Fruit fly (Drosophila melanogaster): Measurements from ENCODE around the gene CG13841.

Gene CG13841

DNA sequence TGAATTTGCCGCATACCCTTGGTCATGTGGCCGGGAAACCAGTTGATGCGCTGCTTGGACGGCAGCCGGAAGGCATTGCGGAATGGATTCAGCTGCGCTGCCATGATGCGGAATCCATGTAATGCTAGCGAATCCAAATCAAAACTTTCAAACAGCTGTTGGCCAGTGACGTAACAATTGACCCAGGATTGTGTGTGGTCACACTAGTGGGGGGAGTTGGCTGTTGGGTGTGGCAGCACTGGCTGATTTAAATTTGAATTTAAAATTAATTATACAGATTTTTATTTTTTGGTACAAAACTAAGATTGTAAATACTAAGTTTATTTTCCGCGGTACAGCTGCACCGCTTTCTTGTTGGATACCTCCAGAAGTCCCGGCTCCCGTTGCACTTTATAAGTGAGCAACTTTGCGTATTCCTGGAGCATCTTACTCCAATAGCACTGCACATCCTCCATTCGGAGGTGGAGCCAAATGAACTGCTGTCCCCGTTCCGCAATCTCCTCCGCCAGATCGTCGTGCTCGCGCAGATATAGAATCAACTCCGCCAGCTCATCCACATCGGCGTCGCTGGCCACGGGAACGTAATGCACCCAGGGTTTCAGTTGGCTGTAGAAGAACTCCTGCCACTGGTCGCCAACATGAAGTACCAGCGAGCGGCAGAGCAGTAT lies 19.9 kb downstream of the CG13841 start, which contains the start of gene CG17141:
TSS of gene CG17141 (minus strand) at position 177 of the 668 bp plus-strand sequence.
- TF ChIP-seq CTCF (optimal IDR thresholded peaks at IDR 0.05) (no peak), CG8478 (optimal IDR thresholded peaks at IDR 0.05) (no peak)

DNA sequence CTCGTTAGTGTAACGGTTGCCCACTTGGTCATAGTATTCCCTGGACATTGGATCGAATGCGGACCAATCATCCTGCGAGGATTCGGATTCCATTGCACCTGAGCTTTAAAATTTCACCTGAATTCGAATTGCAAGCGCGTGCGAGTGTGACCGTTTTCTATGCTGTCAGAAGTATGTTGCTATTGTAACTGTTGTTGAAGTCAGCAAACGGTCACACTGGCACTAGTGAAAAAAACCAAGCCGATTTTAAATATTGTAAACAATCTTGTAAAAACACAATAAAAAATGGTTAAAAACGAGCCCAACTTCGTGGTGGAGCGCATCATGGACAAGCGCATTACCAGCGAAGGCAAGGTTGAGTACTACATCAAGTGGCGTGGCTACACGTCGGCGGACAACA lies 22.1 kb downstream of the CG13841 start, which contains the start of the genes vret and HP1c:
TSS of gene vret (minus strand) at position 150 of the 400 bp plus-strand sequence.
TSS of gene HP1c (plus strand) at position 189 of the 400 bp plus-strand sequence.
- TF ChIP-seq CTCF (optimal IDR thresholded peaks at IDR 0.05) (peak in 1 of 2 experiments; percentile 13), CG8478 (optimal IDR thresholded peaks at IDR 0.05) (no peak)

DNA sequence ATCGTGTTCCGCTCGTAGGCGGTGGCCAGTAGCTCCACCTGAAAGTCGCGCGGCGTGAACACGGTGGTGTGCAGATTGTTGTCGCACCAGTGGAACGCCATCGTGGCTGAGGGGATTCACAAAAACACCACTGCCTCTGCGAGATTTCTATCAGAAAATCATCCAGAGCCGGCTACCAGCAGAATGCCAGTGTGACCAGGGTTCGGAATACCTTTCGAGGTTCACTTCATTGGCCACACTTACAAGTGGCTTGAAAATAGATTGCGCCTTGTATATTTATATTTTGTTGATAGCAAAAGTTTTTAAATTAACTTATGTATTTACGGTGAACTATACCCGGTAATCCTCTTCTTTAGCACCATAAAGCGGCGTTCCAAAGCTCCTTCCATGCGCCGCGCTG lies 26.6 kb downstream of the CG13841 start, which contains the start of the genes Dcr-1 and CG6985:
TSS of gene Dcr-1 (minus strand) at position 162 of the 400 bp plus-strand sequence.
TSS of gene CG6985 (plus strand) at position 221 of the 400 bp plus-strand sequence.
- TF ChIP-seq CG8478 (optimal IDR thresholded peaks at IDR 0.05) (no peak), CTCF (optimal IDR thresholded peaks at IDR 0.05) (peak in 1 of 2 experiments; percentile 3)

DNA sequence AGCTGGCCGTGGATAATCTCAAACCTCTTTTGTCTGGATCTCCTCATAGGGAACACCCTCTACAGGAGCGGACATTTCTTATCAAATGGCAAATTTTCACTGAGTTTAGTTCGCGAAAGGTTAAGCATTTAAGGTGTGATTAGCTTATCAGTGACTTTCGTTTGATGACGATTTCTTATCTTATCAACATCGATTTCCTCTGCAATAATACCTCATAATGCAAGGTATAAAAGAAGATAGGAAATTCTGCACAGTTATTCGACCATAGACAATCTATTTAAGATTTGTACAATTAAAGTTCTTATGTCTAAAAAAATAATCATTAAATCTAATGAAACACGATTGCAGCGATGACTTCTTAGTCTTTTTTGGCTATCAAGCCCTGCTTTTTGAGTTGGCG lies 33.7 kb downstream of the CG13841 start, which contains the start of gene Takl2:
TSS of gene Takl2 (minus strand) at position 101 of the 400 bp plus-strand sequence.
- TF ChIP-seq CG8478 (optimal IDR thresholded peaks at IDR 0.05), result no peak
- no peak for TF ChIP-seq CTCF (optimal IDR thresholded peaks at IDR 0.05)

DNA sequence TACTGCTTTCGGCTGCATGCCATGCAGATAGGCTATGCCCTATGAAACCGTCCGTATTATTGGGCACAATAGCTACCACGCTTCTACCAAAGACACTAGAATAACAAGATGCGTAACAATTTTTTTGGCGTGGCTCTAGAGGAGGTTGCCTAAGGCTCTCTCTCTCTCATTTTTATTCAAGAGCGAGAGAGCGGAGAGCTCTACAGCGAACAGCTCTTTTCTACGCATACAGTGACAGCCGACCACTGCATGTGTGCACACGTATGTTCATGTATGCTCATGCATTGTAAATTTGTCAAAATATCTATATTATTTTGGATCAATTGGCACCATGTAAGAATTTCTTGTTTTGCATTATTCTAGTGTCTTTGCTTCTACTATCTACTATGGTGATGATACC lies 34.5 kb downstream of the CG13841 start:
- TF ChIP-seq CG8478 (optimal IDR thresholded peaks at IDR 0.05), result no peak
- TF ChIP-seq CTCF (optimal IDR thresholded peaks at IDR 0.05), result no peak

DNA sequence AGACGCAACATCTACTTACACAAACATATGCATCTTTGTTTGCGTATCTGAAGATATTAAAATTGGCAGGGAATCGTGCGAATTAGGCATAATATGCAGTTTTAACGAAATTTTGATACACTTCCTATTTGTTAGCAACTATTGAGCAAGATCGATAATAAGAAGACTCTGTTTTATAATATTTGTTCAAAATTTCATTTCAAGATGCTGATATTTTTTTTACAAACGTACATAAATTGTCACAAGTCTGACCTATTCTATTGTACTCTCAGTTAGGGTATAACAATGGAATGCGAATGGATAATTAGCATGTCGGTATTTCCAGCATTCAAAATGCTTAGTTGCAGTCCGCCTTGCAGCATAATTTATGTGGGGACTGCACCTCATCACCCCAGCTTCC lies 39.6 kb downstream of the CG13841 start:
- TF ChIP-seq CTCF (optimal IDR thresholded peaks at IDR 0.05) (no peak), CG8478 (optimal IDR thresholded peaks at IDR 0.05) (no peak)

DNA sequence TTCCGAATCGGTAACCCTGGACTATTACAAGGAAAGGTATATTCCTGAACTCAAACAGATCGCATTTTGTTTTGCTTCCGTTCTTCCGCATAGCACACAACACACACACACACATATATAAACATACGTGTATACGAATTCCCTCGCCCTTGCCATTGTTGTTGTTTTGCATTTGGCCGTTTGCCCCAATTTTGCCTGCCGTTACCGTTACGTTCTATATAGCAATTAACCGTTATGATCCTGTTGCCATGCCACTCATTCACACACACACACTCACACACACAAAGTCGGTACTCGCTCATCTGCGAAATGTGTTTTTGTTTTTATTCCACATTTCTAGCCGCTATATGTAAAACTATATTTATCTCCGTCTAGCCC lies 40.1 kb downstream of the CG13841 start:
- TF ChIP-seq CG8478 (optimal IDR thresholded peaks at IDR 0.05) (no peak), CTCF (optimal IDR thresholded peaks at IDR 0.05) (no peak)

DNA sequence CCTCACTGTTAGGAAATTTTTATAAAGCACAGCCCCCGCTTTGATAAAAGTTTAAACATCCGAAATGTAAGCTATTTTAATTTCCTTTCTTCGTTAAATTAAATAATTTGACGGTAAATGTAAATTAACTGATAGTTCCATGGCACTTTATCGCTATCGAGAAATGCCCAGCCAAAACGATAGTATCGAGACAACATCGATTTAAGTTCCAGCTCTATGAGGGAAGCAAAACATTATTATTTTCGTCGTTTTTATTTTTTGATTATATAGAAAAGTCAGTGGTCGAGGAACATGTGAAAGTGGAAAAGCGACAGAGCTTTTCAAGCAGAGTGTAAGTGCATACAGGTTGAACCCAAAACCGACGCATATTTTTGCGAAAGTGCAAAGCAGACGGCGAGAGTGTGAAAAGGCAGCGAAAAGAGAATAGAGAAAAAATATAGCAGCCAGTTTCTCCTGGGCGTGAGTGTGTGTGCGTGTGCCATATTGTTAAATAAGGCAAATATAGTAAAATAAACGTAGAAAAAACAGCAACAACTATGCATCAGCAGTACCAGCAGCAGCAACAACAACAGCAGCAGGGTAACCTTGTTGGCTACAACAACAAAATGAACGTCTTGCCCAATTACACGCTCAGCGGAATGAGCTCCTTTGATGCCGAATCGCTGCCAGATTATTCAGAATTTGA lies 40.6 kb downstream of the CG13841 start, which contains the start of gene CG45049:
TSS of gene CG45049 (plus strand) at position 197 of the 685 bp plus-strand sequence.
- TF ChIP-seq CG8478 (optimal IDR thresholded peaks at IDR 0.05), result no peak

DNA sequence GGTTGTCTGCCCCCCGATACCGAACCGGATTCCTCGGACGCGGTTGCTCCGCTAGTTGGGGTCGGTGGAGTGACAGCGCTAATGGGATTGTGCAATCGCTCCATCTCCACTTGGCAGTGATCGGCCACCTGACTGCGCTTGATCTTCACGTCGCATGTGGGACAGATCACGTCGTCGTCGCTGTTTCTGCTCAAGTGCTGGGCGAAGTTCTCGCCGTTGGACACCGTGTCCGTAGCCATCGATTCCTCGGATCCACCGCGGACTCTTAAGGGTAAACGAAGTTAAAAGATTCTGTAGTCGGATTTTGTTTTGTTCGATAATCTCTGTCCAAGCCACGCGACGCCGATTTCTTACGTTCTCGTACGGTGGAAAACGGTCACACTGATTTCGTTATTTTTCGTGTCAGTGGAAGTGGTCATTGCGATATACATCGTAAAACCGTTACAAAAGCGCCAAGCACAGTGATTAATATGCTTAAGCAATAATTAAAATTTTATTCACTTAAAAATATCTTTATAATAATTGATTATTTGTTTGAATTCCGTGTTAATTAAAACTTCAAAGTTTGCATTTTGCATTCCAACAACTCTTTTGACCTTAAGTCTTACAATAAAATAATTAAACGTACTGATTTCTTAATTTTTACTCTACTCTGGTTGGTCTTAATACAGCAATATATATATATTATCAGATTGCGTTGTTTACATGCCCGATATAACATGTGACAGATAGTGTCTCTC lies 41.3 kb downstream of the CG13841 start, which contains the start of gene RNF220:
TSS of gene RNF220 (minus strand) at position 384 of the 740 bp plus-strand sequence.
- TF ChIP-seq CTCF (optimal IDR thresholded peaks at IDR 0.05), result peak; percentile 2 to 34
- TF ChIP-seq CG8478 (optimal IDR thresholded peaks at IDR 0.05), result no peak

DNA sequence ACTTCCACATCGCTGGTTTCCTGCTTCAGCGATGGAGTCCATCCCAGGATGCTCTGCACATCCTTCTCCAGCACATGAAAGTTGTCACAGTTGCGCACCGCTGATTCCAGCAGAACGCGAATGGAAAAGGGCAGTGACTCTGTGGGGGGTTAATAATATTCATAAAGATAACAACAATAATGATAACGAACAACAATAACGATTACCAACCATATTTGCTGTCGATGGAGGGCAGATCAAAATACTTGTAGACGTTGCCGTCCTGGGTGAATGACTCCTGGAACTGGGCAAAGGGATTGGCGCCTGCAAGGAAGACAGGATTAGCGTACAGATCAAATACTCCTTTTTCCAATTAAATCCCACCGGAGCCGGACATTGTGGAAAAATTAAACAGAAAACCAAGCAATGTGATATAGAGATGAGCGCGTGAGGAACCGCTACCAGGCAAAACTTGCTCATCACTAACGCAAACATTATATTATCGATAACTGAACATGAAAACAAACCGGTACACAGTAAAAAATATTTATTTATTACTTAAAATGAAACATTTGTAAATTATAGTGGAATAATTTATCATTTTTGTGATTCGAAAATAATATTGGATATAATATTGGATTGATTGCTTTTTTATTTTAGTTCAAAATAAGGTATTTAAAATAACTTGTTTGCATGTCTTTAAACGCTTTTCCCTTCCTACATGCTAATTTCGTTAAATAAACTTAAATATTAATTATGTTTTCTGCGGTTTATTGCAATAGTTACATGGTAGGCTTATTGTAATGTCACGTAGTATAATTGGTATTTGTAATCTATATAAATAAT lies 43.1 kb downstream of the CG13841 start, which contains the start of gene Irp-1A:
TSS of gene Irp-1A (minus strand) at position 439 of the 825 bp plus-strand sequence.
- no peak for TF ChIP-seq CTCF (optimal IDR thresholded peaks at IDR 0.05)
- no peak for TF ChIP-seq CG8478 (optimal IDR thresholded peaks at IDR 0.05)

DNA sequence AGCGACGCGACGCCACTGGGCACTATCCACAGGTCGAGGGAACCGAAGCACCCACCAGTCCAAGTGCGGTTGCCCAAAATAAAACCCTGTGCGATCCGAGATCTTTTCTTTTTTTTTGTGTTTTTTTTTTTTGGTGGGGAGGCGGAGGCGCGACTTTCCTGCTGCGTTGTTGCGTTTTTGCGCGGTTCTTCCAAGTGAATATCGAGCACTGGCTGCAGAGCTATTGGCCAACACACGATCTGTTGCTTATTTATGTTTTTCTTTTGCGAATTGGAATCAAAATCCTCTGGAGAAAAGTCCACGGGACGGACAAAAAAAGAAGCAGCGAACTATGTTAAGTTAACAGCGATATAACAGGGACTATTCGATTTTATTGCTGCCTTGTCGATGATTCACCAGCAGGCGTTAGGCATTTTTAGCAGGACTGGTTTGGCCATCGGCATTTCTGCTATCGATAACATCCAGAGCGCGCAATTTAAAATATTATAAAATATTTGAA lies 46.6 kb downstream of the CG13841 start, which contains the start of gene wge:
TSS of gene wge (minus strand) at position 343 of the 499 bp plus-strand sequence.
- TF ChIP-seq CTCF (optimal IDR thresholded peaks at IDR 0.05), result peak in 1 of 2 experiments; percentile 21
- TF ChIP-seq CG8478 (optimal IDR thresholded peaks at IDR 0.05), result no peak

DNA sequence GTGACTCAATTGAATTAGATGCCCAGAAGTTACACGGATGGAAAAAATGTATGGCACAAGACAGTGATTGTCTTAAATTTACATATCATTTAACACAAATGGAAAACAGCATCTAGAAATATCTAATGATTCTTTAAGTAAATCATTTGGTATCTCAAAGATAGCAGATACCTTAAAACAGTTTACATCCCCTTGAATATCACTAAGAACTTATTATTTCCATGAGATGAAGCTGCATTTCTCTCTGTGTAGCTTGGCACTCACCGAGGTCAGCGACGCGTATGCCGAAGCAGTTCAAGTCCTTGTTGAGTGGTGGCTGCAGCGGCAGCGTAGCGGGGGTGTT lies 47.9 kb downstream of the CG13841 start:
- TF ChIP-seq CTCF (optimal IDR thresholded peaks at IDR 0.05) (no peak), CG8478 (optimal IDR thresholded peaks at IDR 0.05) (no peak)

DNA sequence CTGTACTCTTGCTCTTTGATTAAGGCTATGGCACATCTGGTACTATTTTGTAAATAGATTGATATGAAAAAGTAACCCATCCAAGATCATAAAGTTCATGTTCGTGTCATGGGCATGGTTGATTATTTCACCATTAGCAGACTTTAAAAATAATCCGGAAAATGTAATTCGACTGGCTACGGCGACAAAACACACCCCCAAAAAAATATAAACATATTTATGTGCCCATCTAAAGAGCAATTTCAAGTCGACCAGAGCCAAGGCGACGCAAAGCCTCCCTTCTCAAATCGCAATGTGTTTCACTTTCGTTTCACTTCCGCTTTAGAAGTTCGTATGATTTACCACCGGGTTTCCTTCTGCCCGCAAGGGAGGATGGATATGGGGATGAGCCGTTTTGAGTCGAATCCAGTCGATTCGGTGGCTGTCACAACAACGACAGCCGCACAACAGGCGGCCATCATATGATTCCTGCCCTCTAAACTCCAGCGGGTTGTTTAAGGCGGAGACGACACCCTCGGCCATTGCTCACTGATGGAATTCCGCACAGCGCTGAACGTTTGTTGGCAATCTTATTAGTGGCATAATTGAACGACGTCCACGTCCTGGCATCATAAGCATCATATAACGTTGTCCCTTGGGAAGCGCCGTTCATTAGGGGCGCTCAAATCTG lies 48.4 kb downstream of the CG13841 start:
- TF ChIP-seq CTCF (optimal IDR thresholded peaks at IDR 0.05), result no peak
- no peak for TF ChIP-seq CG8478 (optimal IDR thresholded peaks at IDR 0.05)

Data from S2 (cell line).